Worm (Caenorhabditis elegans) whole organism, late embryonic: Measurements from ENCODE around the gene lir-2.
A peak's percentile ranks its signal among the peaks of the same experiment; 100 is the strongest.

Experiments
- C08G9.2 ChIP-seq: sonication (generic microtip); optimal IDR thresholded peaks from 2 replicates; lab custom pipeline; 2016; ENCODE audit warnings: mild to moderate bottlenecking, missing genetic modification characterization, moderate library complexity, missing compliant biosample characterization
- C38D4.7 ChIP-seq: fragments of 200-800 bp; sonication (Bioruptor generic); optimal IDR thresholded peaks from 2 replicates; lab custom pipeline; 2018; ENCODE audit warnings: mild to moderate bottlenecking, missing genetic modification characterization, moderate library complexity, missing compliant biosample characterization
- F13H6.1 ChIP-seq: sonication (generic microtip); optimal IDR thresholded peaks from 2 replicates; lab custom pipeline; 2016; ENCODE audit warnings: missing genetic modification characterization, missing compliant biosample characterization
- T23F11.4 ChIP-seq: fragments of 200-800 bp; sonication (Bioruptor generic); optimal IDR thresholded peaks from 2 replicates; lab custom pipeline; 2018; ENCODE audit warnings: mild to moderate bottlenecking, missing genetic modification characterization, missing compliant biosample characterization
- ahr-1 ChIP-seq: sonication (generic microtip); optimal IDR thresholded peaks from 2 replicates; lab custom pipeline; 2016; ENCODE audit warnings: missing genetic modification characterization, missing compliant biosample characterization
- ama-1 ChIP-seq: fragments of 150-350 bp; optimal IDR thresholded peaks from 2 replicates; lab custom pipeline; 2014
- ceh-18 ChIP-seq: sonication (generic microtip); optimal IDR thresholded peaks from 2 replicates; lab custom pipeline; 2016; ENCODE audit warnings: missing genetic modification characterization, missing compliant biosample characterization
- ceh-19 ChIP-seq: fragments of 200-800 bp; sonication (Bioruptor generic); optimal IDR thresholded peaks from 2 replicates; lab custom pipeline; 2018; ENCODE audit warnings: mild to moderate bottlenecking, missing genetic modification characterization, missing compliant biosample characterization
- ceh-2 ChIP-seq: sonication (generic microtip); optimal IDR thresholded peaks from 2 replicates; lab custom pipeline; 2016; ENCODE audit warnings: missing genotype, missing genetic modification characterization, missing compliant biosample characterization
- ceh-24 ChIP-seq: sonication (generic microtip); optimal IDR thresholded peaks from 2 replicates; lab custom pipeline; 2016; ENCODE audit warnings: mild to moderate bottlenecking, missing genetic modification characterization, missing compliant biosample characterization
- ceh-30 ChIP-seq: fragments of 150-350 bp; optimal IDR thresholded peaks from 2 replicates; lab custom pipeline; 2014; ENCODE audit warnings: missing biosample characterization, missing genetic modification characterization
- ceh-34 ChIP-seq: sonication (generic microtip); optimal IDR thresholded peaks from 2 replicates; lab custom pipeline; 2016; ENCODE audit warnings: mild to moderate bottlenecking, missing genetic modification characterization, missing compliant biosample characterization
- ceh-45 ChIP-seq: fragments of 200-800 bp; sonication (Bioruptor generic); IDR thresholded peaks from 2 replicates; pipeline ENCODE4 v1.3.6; 2022; ENCODE audit warnings: missing genetic modification reagents, missing genetic modification characterization, missing compliant biosample characterization
- ceh-48 ChIP-seq: sonication (generic microtip); optimal IDR thresholded peaks from 2 replicates; lab custom pipeline; 2016; ENCODE audit warnings: missing genetic modification characterization, inconsistent platforms, missing compliant biosample characterization
- ceh-6 ChIP-seq: fragments of 200-800 bp; sonication (Bioruptor generic); optimal IDR thresholded peaks from 2 replicates; lab custom pipeline; 2018; ENCODE audit warnings: mild to moderate bottlenecking, missing genetic modification characterization, missing compliant biosample characterization
- ceh-9 ChIP-seq: sonication (generic microtip); optimal IDR thresholded peaks from 2 replicates; lab custom pipeline; 2016; ENCODE audit warnings: mild to moderate bottlenecking, missing genetic modification characterization, inconsistent platforms, missing compliant biosample characterization
- che-1 ChIP-seq: sonication (generic microtip); optimal IDR thresholded peaks from 2 replicates; lab custom pipeline; 2016; ENCODE audit warnings: mild to moderate bottlenecking, missing genetic modification characterization, missing compliant biosample characterization
- dmd-4 ChIP-seq: sonication (generic microtip); optimal IDR thresholded peaks from 2 replicates; lab custom pipeline; 2016; ENCODE audit warnings: borderline replicate concordance, missing genetic modification characterization, missing compliant biosample characterization
- fkh-10 ChIP-seq: fragments of 150-350 bp; optimal IDR thresholded peaks from 2 replicates; lab custom pipeline; 2014; ENCODE audit warnings: missing biosample characterization, missing genetic modification reagents, missing genetic modification characterization
- fkh-6 ChIP-seq: sonication (generic microtip); optimal IDR thresholded peaks from 2 replicates; lab custom pipeline; 2016; ENCODE audit warnings: missing genetic modification characterization, missing compliant biosample characterization
- hlh-13 ChIP-seq: fragments of 200-800 bp; sonication (Bioruptor generic); optimal IDR thresholded peaks from 2 replicates; lab custom pipeline; 2018; ENCODE audit warnings: mild to moderate bottlenecking, missing genetic modification characterization, missing compliant biosample characterization
- hlh-15 ChIP-seq: sonication (generic microtip); optimal IDR thresholded peaks from 2 replicates; lab custom pipeline; 2016; ENCODE audit warnings: missing genetic modification characterization, missing compliant biosample characterization
- hlh-30 ChIP-seq: sonication (generic microtip); optimal IDR thresholded peaks from 2 replicates; lab custom pipeline; 2017; ENCODE audit warnings: antibody characterized with exemption, missing genetic modification characterization, missing compliant biosample characterization; ENCODE audit not compliant: insufficient read depth
- hlh-8 ChIP-seq: sonication (generic microtip); optimal IDR thresholded peaks from 2 replicates; lab custom pipeline; 2016; ENCODE audit warnings: missing genotype, missing genetic modification characterization, missing compliant biosample characterization
- lim-6 ChIP-seq: sonication (generic microtip); optimal IDR thresholded peaks from 2 replicates; lab custom pipeline; 2016; ENCODE audit warnings: missing genetic modification characterization, missing compliant biosample characterization
- lin-11 ChIP-seq: fragments of 200-800 bp; sonication (Bioruptor generic); optimal IDR thresholded peaks from 2 replicates; lab custom pipeline; 2018; ENCODE audit warnings: mild to moderate bottlenecking, missing genetic modification characterization, missing compliant biosample characterization
- madf-2 ChIP-seq: sonication (generic microtip); optimal IDR thresholded peaks from 2 replicates; lab custom pipeline; 2017; ENCODE audit warnings: missing genetic modification characterization, missing compliant biosample characterization
- nhr-232 ChIP-seq: sonication (generic microtip); optimal IDR thresholded peaks from 2 replicates; lab custom pipeline; 2016; ENCODE audit warnings: missing genetic modification characterization, missing compliant biosample characterization
- pat-9 ChIP-seq: fragments of 200-800 bp; sonication (Bioruptor generic); optimal IDR thresholded peaks from 2 replicates; lab custom pipeline; 2018; ENCODE audit warnings: mild to moderate bottlenecking, missing genetic modification characterization, moderate library complexity, missing compliant biosample characterization
- pax-1 ChIP-seq: fragments of 150-350 bp; optimal IDR thresholded peaks from 2 replicates; lab custom pipeline; 2014; ENCODE audit warnings: missing biosample characterization, missing genetic modification characterization
- pha-2 ChIP-seq: sonication (generic microtip); optimal IDR thresholded peaks from 2 replicates; lab custom pipeline; 2017; ENCODE audit warnings: mild to moderate bottlenecking, missing genetic modification characterization, missing compliant biosample characterization
- pha-4 ChIP-seq: fragments of 150-350 bp; optimal IDR thresholded peaks from 2 replicates; lab custom pipeline; 2018; ENCODE audit warnings: missing biosample characterization, missing genetic modification reagents, missing genetic modification characterization
- pros-1 ChIP-seq: fragments of 150-350 bp; optimal IDR thresholded peaks from 2 replicates; lab custom pipeline; 2014; ENCODE audit warnings: missing biosample characterization, missing genetic modification reagents, missing genetic modification characterization
- rnt-1 ChIP-seq: sonication (generic microtip); optimal IDR thresholded peaks from 2 replicates; lab custom pipeline; 2016; ENCODE audit warnings: missing genetic modification characterization, missing compliant biosample characterization
- sox-2 ChIP-seq: fragments of 200-800 bp; sonication (Bioruptor generic); IDR thresholded peaks from 2 replicates; pipeline ENCODE4 v1.3.6; 2022; ENCODE audit warnings: missing genetic modification reagents, missing genetic modification characterization, missing compliant biosample characterization
- ttx-3 ChIP-seq: sonication (generic microtip); optimal IDR thresholded peaks from 2 replicates; lab custom pipeline; 2016; ENCODE audit warnings: missing genetic modification reagents, missing genetic modification characterization, missing compliant biosample characterization
- unc-3 ChIP-seq, 2 experiments: fragments of 200-800 bp in 1 of 2; sonication (Bioruptor generic) in 1 of 2; sonication (generic microtip) in 1 of 2; conservative IDR thresholded peaks in 1 of 2; optimal IDR thresholded peaks in 1 of 2; 2 replicates each; pipeline versions ENCODE4 v1.3.6 to Lab custom; 2016 to 2022; ENCODE audit warnings: missing compliant biosample characterization in 2 of 2, missing genetic modification characterization in 2 of 2, missing genetic modification reagents in 1 of 2
- unc-42 ChIP-seq: sonication (generic microtip); optimal IDR thresholded peaks from 2 replicates; lab custom pipeline; 2016; ENCODE audit warnings: missing genotype, missing genetic modification characterization, missing compliant biosample characterization
- unc-86 ChIP-seq: sonication (generic microtip); optimal IDR thresholded peaks from 2 replicates; lab custom pipeline; 2016; ENCODE audit warnings: missing genetic modification characterization, missing compliant biosample characterization

lir-2 gene

ce11 chrII:7708540-7708939, 41.5 kb downstream of the lir-2 start, which contains the start of gene B0495.9 (continued):
- TF ChIP-seq C38D4.7 (GFP tag; lab: Kevin White, UChicago) (peak; percentile 88), fkh-6 (tag; lab: Kevin White, UChicago) (peak; percentile 89), pat-9 (tag; lab: Kevin White, UChicago) (peak; percentile 90), dmd-4 (peak; percentile 88), ama-1 (lab: Kevin White, UChicago) (no peak), sox-2 (GFP tag; lab: Robert Waterston, UW) (peak; percentile 80), ahr-1 (peak; percentile 87), F13H6.1 (peak; percentile 89), ceh-45 (GFP tag; lab: Robert Waterston, UW) (peak; percentile 71; the same call in 1 of the 2 replicates), fkh-10 (GFP tag; lab: Kevin White, UChicago) (peak; percentile 16), ceh-18 (peak; percentile 55), lin-11 (tag; lab: Kevin White, UChicago) (peak; percentile 75), unc-3 (GFP tag; conservative IDR thresholded peaks at IDR 0.05; lab: Robert Waterston, UW) (peak; percentile 75), unc-3 (tag; optimal IDR thresholded peaks at IDR 0.05; lab: Kevin White, UChicago) (peak; percentile 87), hlh-13 (GFP tag; lab: Kevin White, UChicago) (peak; percentile 73), ceh-34 (tag; lab: Kevin White, UChicago) (peak; percentile 94), madf-2 (tag; lab: Kevin White, UChicago) (peak; percentile 83), pros-1 (no peak), ttx-3 (peak; percentile 90), ceh-9 (tag; lab: Kevin White, UChicago) (peak; percentile 23), unc-86 (tag; lab: Kevin White, UChicago) (peak; percentile 92), ceh-48 (tag; lab: Kevin White, UChicago) (peak; percentile 62), ceh-24 (peak; percentile 68), T23F11.4 (GFP tag; lab: Kevin White, UChicago) (peak; percentile 84), lim-6 (tag; lab: Kevin White, UChicago) (peak; percentile 61), hlh-30 (tag; lab: Kevin White, UChicago) (peak; percentile 42), ceh-6 (GFP tag; lab: Kevin White, UChicago) (peak; percentile 86), ceh-19 (GFP tag; lab: Kevin White, UChicago) (peak; percentile 92)

- TF ChIP-seq hlh-8 (tag; lab: Kevin White, UChicago) (no peak), ama-1 (lab: Kevin White, UChicago) (no peak), ttx-3 (no peak), ceh-2 (tag; lab: Kevin White, UChicago) (no peak), ahr-1 (no peak), nhr-232 (tag; lab: Kevin White, UChicago) (no peak), pha-4 (tag; lab: Kevin White, UChicago) (no peak), unc-42 (tag; lab: Kevin White, UChicago) (no peak), lin-11 (tag; lab: Kevin White, UChicago) (no peak), ceh-30 (no peak), pax-1 (tag; lab: Kevin White, UChicago) (no peak), che-1 (no peak)
- TF ChIP-seq, all 69 proteins: peak for 0
Measured at ce11 chrII:7709301-7709754, 42.3 kb downstream of the lir-2 start, which contains the start of gene sre-1. Gene sre-1 (plus strand): TSS chrII:7709704.

DNA sequence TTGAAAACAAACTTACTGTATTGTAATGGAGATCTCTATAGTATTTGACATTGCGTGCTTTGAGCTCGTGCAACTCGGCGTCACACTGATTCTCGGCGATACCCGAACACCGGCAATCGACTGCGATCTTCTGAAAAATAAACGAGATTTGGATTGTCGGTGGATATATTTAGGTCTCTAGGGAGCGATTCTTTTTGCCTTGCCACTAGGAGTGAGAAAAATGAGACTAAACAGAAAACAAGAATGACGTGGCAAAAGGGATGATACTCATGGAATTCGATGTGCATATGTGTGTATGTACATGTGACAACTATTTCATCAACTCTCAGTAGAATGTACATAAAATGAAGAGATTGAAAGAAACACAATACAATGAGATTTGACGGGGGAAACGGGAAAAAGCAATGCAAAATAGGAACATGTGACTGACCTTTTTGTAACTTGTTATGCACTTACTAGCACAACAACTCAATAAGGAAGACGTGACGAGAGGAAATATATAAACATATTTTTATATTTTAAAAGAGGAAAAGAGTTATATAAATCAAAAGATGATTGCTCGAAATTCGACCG, 47.6 kb downstream of the lir-2 start:
- TF ChIP-seq unc-3 (GFP tag; conservative IDR thresholded peaks at IDR 0.05; lab: Robert Waterston, UW) (no peak), unc-3 (tag; optimal IDR thresholded peaks at IDR 0.05; lab: Kevin White, UChicago) (no peak), C38D4.7 (GFP tag; lab: Kevin White, UChicago) (no peak), unc-42 (tag; lab: Kevin White, UChicago) (peak; percentile 81), fkh-10 (GFP tag; lab: Kevin White, UChicago) (no peak), rnt-1 (no peak), pha-2 (no peak), hlh-15 (no peak), C08G9.2 (tag; lab: Kevin White, UChicago) (no peak)
